Fruit fly (Drosophila melanogaster) whole organism, prepupa: Measurements from ENCODE around the gene Pgant5.
A peak's percentile ranks its signal among the peaks of the same experiment; 100 is the strongest.

Experiments used
- CG10631 ChIP-seq: fragments of 200-800 bp; sonication (Bioruptor generic); optimal IDR thresholded peaks from 2 replicates; lab custom pipeline; 2016; ENCODE audit warnings: missing biosample characterization, missing genetic modification characterization
- CG10669 ChIP-seq: fragments of 200-800 bp; sonication (Bioruptor generic); optimal IDR thresholded peaks from 3 replicates; lab custom pipeline; 2018; ENCODE audit warnings: missing biosample characterization, mild to moderate bottlenecking, missing genetic modification characterization, moderate library complexity
- CG11294 ChIP-seq: fragments of 200-800 bp; sonication (Bioruptor generic); IDR thresholded peaks from 2 replicates; pipeline ENCODE4 v1.3.6; 2022; ENCODE audit warnings: missing biosample characterization, missing genetic modification characterization
- CG15336 ChIP-seq: fragments of 200-800 bp; sonication (Bioruptor generic); IDR thresholded peaks from 2 replicates; pipeline ENCODE4 v1.3.6; 2022; ENCODE audit warnings: missing biosample characterization, missing genetic modification characterization
- CG1621 ChIP-seq: fragments of 200-800 bp; sonication (Bioruptor generic); optimal IDR thresholded peaks from 3 replicates; lab custom pipeline; 2018; ENCODE audit warnings: missing biosample characterization, mild to moderate bottlenecking, missing genetic modification characterization
- CG3032 ChIP-seq: fragments of 200-800 bp; optimal IDR thresholded peaks from 2 replicates; lab custom pipeline; 2019; ENCODE audit warnings: missing biosample characterization, mild to moderate bottlenecking, missing genetic modification characterization, moderate library complexity
- CG31627 ChIP-seq: fragments of 200-800 bp; sonication (Bioruptor generic); optimal IDR thresholded peaks from 3 replicates; lab custom pipeline; 2016; ENCODE audit warnings: missing biosample characterization, missing genetic modification characterization
- CG32006 ChIP-seq: fragments of 200-800 bp; sonication (Bioruptor generic); optimal IDR thresholded peaks from 3 replicates; lab custom pipeline; 2017; ENCODE audit warnings: missing biosample characterization, mild to moderate bottlenecking, missing genetic modification characterization
- CG3919 ChIP-seq: fragments of 200-800 bp; sonication (Bioruptor generic); optimal IDR thresholded peaks from 3 replicates; lab custom pipeline; 2016; ENCODE audit warnings: missing biosample characterization, missing genetic modification characterization
- CG4318 ChIP-seq: fragments of 200-800 bp; sonication (Bioruptor generic); optimal IDR thresholded peaks from 3 replicates; lab custom pipeline; 2017; ENCODE audit warnings: missing biosample characterization, mild to moderate bottlenecking, missing genetic modification characterization
- CG6163 ChIP-seq: fragments of 200-800 bp; sonication (Bioruptor generic); IDR thresholded peaks from 3 replicates; pipeline ENCODE4 v1.3.6; 2022; ENCODE audit warnings: missing biosample characterization, missing genetic modification characterization
- CG6276 ChIP-seq: fragments of 200-800 bp; sonication (Bioruptor generic); optimal IDR thresholded peaks from 2 replicates; lab custom pipeline; 2017; ENCODE audit warnings: missing biosample characterization, mild to moderate bottlenecking, missing genetic modification characterization
- CG6792 ChIP-seq: fragments of 200-800 bp; sonication (Bioruptor generic); optimal IDR thresholded peaks from 3 replicates; lab custom pipeline; 2016; ENCODE audit warnings: missing biosample characterization, missing genetic modification characterization
- CG6808 ChIP-seq: fragments of 200-800 bp; sonication (Bioruptor generic); optimal IDR thresholded peaks from 3 replicates; lab custom pipeline; 2017; ENCODE audit warnings: missing biosample characterization, missing genetic modification characterization, mild to moderate bottlenecking, moderate library complexity, missing genetic modification reagents
- CG8119 ChIP-seq: fragments of 200-800 bp; sonication (Bioruptor generic); IDR thresholded peaks from 3 replicates; pipeline ENCODE4 v1.3.6; 2022; ENCODE audit warnings: missing biosample characterization, missing genetic modification characterization
- CG8632 ChIP-seq: fragments of 200-800 bp; sonication (Bioruptor generic); optimal IDR thresholded peaks from 3 replicates; lab custom pipeline; 2016; ENCODE audit warnings: missing biosample characterization, missing genetic modification characterization
- CG9139 ChIP-seq: fragments of 200-800 bp; sonication (Bioruptor generic); optimal IDR thresholded peaks from 3 replicates; lab custom pipeline; 2017; ENCODE audit warnings: missing biosample characterization, mild to moderate bottlenecking, missing genetic modification characterization
- Eip78C ChIP-seq: fragments of 200-800 bp; sonication (Bioruptor generic); peaks from one replicate; lab custom pipeline; 2016; ENCODE audit warnings: missing biosample characterization, missing genetic modification characterization
- Eip93F ChIP-seq: fragments of 200-800 bp; sonication (Bioruptor generic); optimal IDR thresholded peaks from 2 replicates; lab custom pipeline; 2016; ENCODE audit warnings: missing biosample characterization, mild to moderate bottlenecking, missing genetic modification characterization
- Ets96B ChIP-seq: fragments of 200-800 bp; optimal IDR thresholded peaks from 2 replicates; lab custom pipeline; 2019; ENCODE audit warnings: missing biosample characterization, mild to moderate bottlenecking, missing genetic modification characterization, moderate library complexity
- Gug ChIP-seq: fragments of 200-800 bp; sonication (Bioruptor generic); IDR thresholded peaks from 2 replicates; pipeline ENCODE4 v1.3.6; 2022; ENCODE audit warnings: missing biosample characterization, missing genetic modification characterization
- Hr38 ChIP-seq: sonication (Bioruptor generic); optimal IDR thresholded peaks from 2 replicates; lab custom pipeline; 2016; ENCODE audit warnings: missing biosample characterization, missing genetic modification characterization
- Hr39 ChIP-seq: fragments of 200-800 bp; sonication (Bioruptor generic); optimal IDR thresholded peaks from 2 replicates; lab custom pipeline; 2016; ENCODE audit warnings: missing biosample characterization, missing genetic modification characterization
- Hr4 ChIP-seq: fragments of 200-800 bp; sonication (Bioruptor generic); optimal IDR thresholded peaks from 3 replicates; lab custom pipeline; 2016; ENCODE audit warnings: missing biosample characterization, missing genetic modification characterization
- Lpt ChIP-seq: fragments of 200-800 bp; sonication (Bioruptor generic); optimal IDR thresholded peaks from 3 replicates; lab custom pipeline; 2016; ENCODE audit warnings: missing biosample characterization, missing genetic modification characterization
- Met ChIP-seq: fragments of 200-800 bp; sonication (Bioruptor generic); optimal IDR thresholded peaks from 3 replicates; lab custom pipeline; 2016; ENCODE audit warnings: missing biosample characterization, missing genetic modification characterization
- Sox102F ChIP-seq: fragments of 200-800 bp; sonication (Bioruptor generic); optimal IDR thresholded peaks from 2 replicates; lab custom pipeline; 2016; ENCODE audit warnings: missing biosample characterization, mild to moderate bottlenecking, missing genetic modification characterization
- Sox14 ChIP-seq: fragments of 200-800 bp; sonication (Bioruptor generic); optimal IDR thresholded peaks from 3 replicates; lab custom pipeline; 2016; ENCODE audit warnings: missing biosample characterization, missing genetic modification characterization
- achi ChIP-seq: fragments of 200-800 bp; sonication (Bioruptor generic); optimal IDR thresholded peaks from 3 replicates; lab custom pipeline; 2016; ENCODE audit warnings: missing biosample characterization, missing genetic modification characterization
- acj6 ChIP-seq: fragments of 200-800 bp; sonication (Bioruptor generic); optimal IDR thresholded peaks from 3 replicates; lab custom pipeline; 2016; ENCODE audit warnings: missing biosample characterization, missing genetic modification characterization
- cyc ChIP-seq: fragments of 200-800 bp; sonication (Bioruptor generic); optimal IDR thresholded peaks from 3 replicates; lab custom pipeline; 2016; ENCODE audit warnings: missing biosample characterization, missing genetic modification characterization
- eg ChIP-seq: fragments of 200-800 bp; sonication (Bioruptor generic); IDR thresholded peaks from 3 replicates; pipeline ENCODE4 v1.3.6; 2022; ENCODE audit warnings: missing biosample characterization, missing genetic modification characterization
- fd59A ChIP-seq: fragments of 200-800 bp; sonication (Bioruptor generic); optimal IDR thresholded peaks from 2 replicates; lab custom pipeline; 2017; ENCODE audit warnings: missing biosample characterization, mild to moderate bottlenecking, missing genetic modification characterization, missing genetic modification reagents
- fkh ChIP-seq: fragments of 200-800 bp; sonication (Bioruptor generic); optimal IDR thresholded peaks from 3 replicates; lab custom pipeline; 2017; ENCODE audit warnings: missing biosample characterization, mild to moderate bottlenecking, missing genetic modification characterization, moderate library complexity
- lz ChIP-seq: fragments of 200-800 bp; sonication (Bioruptor generic); optimal IDR thresholded peaks from 3 replicates; lab custom pipeline; 2016; ENCODE audit warnings: missing biosample characterization, missing genetic modification characterization
- pdm3 ChIP-seq: fragments of 200-800 bp; sonication (Bioruptor generic); optimal IDR thresholded peaks from 3 replicates; lab custom pipeline; 2016; ENCODE audit warnings: missing biosample characterization, missing genetic modification characterization
- spab ChIP-seq: fragments of 200-800 bp; sonication (Bioruptor generic); optimal IDR thresholded peaks from 2 replicates; lab custom pipeline; 2017; ENCODE audit warnings: missing biosample characterization, mild to moderate bottlenecking, missing genetic modification characterization, missing genetic modification reagents
- ss ChIP-seq, 2 experiments: fragments of 200-800 bp; sonication (Bioruptor generic); optimal IDR thresholded peaks; 2 replicates in 1 of 2; 3 replicates in 1 of 2; lab custom pipeline; 2017 to 2018; ENCODE audit warnings: mild to moderate bottlenecking in 2 of 2, missing biosample characterization in 2 of 2, missing genetic modification characterization in 2 of 2, moderate library complexity in 1 of 2
- svp ChIP-seq: fragments of 200-800 bp; sonication (Bioruptor generic); peaks from one replicate; lab custom pipeline; 2016; ENCODE audit warnings: missing biosample characterization, missing genetic modification characterization
- topi ChIP-seq: fragments of 200-800 bp; sonication (Bioruptor generic); optimal IDR thresholded peaks from 3 replicates; lab custom pipeline; 2016; ENCODE audit warnings: missing biosample characterization, missing genetic modification characterization

Gene Pgant5

DNA sequence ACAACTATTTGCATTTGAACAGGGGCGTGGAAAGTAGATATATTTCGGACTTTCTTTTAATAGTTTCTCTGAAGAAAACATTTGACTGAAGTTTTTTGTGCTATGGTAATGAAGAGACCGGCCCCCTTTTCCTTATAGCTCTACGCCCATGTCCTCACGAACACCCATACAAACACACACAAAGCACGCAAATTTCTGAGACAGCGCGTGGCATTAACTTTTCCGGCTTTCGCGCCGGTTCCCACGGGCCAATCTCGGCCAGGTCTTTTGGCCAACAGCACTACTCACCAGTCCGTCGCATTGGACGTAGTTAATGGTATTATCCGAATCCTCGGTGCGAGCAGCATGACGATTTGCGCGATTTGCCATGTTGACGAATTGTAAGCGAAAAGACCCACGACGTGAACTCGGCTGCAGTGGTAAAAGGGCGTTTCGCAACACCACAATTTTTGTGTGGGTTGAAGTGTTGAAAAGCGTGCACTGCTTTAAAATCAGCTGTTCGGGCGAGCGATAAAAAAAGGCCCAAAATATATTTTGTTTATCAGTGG, 41.0 kb downstream of the Pgant5 start, which contains the start of gene senju (continued):
- TF ChIP-seq Hr38 (GFP tag; lab: Kevin White, UChicago) (peak; percentile 29), eg (GFP tag; lab: Robert Waterston, UW) (peak; percentile 91), CG3919 (GFP tag; lab: Kevin White, UChicago) (peak; percentile 93), Sox102F (GFP tag; lab: Kevin White, UChicago) (peak; percentile 86), CG10669 (peak; percentile 79), CG6808 (GFP tag; lab: Kevin White, UChicago) (peak; percentile 75), cyc (GFP tag; lab: Kevin White, UChicago) (peak; percentile 84), Sox14 (GFP tag; lab: Kevin White, UChicago) (peak; percentile 91), Ets96B (tag; lab: Kevin White, UChicago) (peak; percentile 77), Hr4 (GFP tag; lab: Kevin White, UChicago) (peak; percentile 89), CG6792 (peak; percentile 90), Lpt (GFP tag; lab: Kevin White, UChicago) (peak; percentile 79), lz (peak; percentile 89), fkh (peak; percentile 83), Met (peak; percentile 87), CG1621 (tag; lab: Kevin White, UChicago) (peak; percentile 80)

DNA sequence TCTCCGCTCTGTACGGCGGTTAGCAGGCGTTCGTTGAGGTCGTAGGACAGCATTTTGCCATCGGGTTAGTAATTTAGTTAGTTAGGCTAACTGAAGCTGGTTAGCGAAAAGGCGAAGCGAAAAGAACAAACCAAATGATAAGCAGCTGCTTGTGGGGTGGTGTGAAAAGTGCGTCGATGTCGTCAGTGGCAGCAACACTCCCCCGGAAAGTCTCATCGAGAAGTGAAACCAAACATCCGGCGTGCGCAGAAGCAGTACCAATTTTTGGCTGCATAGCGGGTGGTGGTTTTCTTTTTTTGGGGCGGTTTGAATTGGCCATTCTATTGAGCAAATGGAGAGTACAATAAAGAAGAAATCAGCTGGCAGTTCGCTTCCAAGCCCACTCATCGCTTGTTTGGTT, 42.6 kb downstream of the Pgant5 start, which contains the start of gene CG9121:
Gene CG9121 (minus strand): TSS at position 238 of the 400 bp plus-strand sequence.
- TF ChIP-seq Ets96B (tag; lab: Kevin White, UChicago): no peak
- peak; percentile 8 for TF ChIP-seq Eip78C (GFP tag; lab: Kevin White, UChicago)

DNA sequence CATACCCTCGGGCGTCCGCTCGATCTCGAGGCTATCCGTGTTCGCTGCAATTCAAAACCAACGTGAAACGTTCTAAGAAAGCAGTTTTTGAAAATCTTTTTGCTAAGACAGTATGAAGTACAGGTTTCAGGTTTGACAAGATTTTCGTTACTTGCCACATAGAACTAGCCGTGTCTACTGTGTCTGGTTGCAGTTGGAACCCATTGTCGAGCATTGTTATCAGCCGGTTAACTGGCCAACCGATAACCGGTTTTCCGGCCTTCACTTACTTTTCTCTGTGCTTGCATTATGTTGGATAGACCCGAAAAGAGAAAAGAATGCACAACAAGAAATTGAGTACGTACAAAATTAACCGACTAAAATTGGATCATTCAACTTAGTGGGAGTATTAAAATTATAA, 43.4 kb downstream of the Pgant5 start:
- no peak for TF ChIP-seq svp (GFP tag; lab: Kevin White, UChicago)
- TF ChIP-seq CG1621 (tag; lab: Kevin White, UChicago): peak; percentile 58
- TF ChIP-seq Hr39: no peak
- TF ChIP-seq Met: no peak
- no peak for TF ChIP-seq CG6808 (GFP tag; lab: Kevin White, UChicago)
- TF ChIP-seq CG32006 (GFP tag; lab: Kevin White, UChicago): peak; percentile 37
- TF ChIP-seq Gug (GFP tag; lab: Robert Waterston, UW): no peak
- no peak for TF ChIP-seq CG8119 (GFP tag; lab: Robert Waterston, UW)
- no peak for TF ChIP-seq Hr38 (GFP tag; lab: Kevin White, UChicago)
- TF ChIP-seq spab (GFP tag; lab: Kevin White, UChicago): no peak
- no peak for TF ChIP-seq CG15336
- TF ChIP-seq lz: no peak
- peak; percentile 18 for TF ChIP-seq CG6276

DNA sequence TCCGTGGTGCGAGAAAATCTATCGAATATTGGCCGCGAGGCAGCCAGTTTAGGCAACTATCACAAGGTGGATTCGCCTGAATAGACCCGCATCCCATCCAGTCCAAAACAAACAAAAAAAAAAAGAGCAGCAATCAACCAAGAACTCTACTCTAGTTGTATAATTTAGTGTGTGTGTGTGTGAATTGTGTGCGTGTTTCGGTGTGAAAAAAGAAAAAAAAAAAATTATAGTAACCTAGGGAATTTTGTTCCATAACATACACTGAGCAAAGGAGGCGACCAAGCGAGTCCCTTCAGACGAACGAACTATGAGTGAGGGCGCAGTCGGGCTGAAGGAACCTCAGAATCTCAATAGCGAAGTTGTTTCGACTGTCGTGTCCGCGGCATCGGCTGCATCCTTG, 47.1 kb downstream of the Pgant5 start:
- TF ChIP-seq CG10631 (GFP tag; lab: Kevin White, UChicago) (no peak), Eip78C (GFP tag; lab: Kevin White, UChicago) (peak; percentile 32)
- TF ChIP-seq, all 60 proteins: peak for 1

DNA sequence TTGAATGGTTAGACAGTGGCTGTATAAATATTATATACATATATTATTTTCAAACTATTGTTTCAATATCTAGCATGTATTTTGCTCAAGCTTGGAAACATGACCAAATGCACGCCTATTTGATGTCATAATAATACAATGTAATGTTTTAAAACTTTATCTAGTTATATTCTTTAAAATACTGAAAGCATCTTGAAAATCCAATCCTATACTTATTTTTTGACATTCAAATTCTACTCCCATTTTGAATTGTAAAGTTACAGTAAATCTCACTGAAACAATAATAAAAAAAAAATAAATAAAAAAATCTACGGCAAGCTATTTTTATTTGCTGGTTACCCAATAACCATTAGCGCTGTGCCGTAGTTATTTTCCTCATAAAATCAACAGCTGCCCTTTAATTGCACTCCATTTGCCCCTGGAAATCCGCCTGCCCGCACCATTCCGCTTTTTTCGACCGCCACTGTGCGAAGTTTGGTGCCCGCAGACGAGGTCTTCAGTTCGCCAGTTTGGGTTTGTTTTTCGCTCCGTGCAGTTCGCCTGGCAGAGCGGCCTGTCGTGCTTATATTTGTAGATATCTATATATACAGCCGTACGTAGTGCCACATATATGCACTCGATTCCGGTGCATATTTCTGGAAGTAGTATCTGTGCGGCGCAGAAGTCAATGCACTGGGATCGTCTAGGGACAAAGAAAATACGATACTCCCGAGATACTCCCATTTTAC, 48.3 kb downstream of the Pgant5 start:
- TF ChIP-seq Hr38 (GFP tag; lab: Kevin White, UChicago) (no peak), CG11294 (GFP tag; lab: Robert Waterston, UW) (peak; percentile 17; the same call in 1 of the 2 replicates), CG15336 (peak; percentile 49; the same call in 1 of the 2 replicates), CG8119 (GFP tag; lab: Robert Waterston, UW) (peak; percentile 42; the same call in 1 of the 3 replicates), CG9139 (peak; percentile 7), Eip93F (GFP tag; lab: Kevin White, UChicago) (peak; percentile 30), acj6 (GFP tag; lab: Kevin White, UChicago) (peak; percentile 36), Sox14 (GFP tag; lab: Kevin White, UChicago) (peak; percentile 66), CG31627 (GFP tag; lab: Kevin White, UChicago) (peak; percentile 40), CG6163 (GFP tag; lab: Robert Waterston, UW) (peak; percentile 59), Hr39 (peak; percentile 37), pdm3 (GFP tag; lab: Kevin White, UChicago) (peak; percentile 50), fd59A (GFP tag; lab: Kevin White, UChicago) (no peak), topi (peak; percentile 37), CG8632 (GFP tag; lab: Kevin White, UChicago) (peak; percentile 24), CG6276 (peak; percentile 56), Eip78C (GFP tag; lab: Kevin White, UChicago) (peak; percentile 78), CG10631 (GFP tag; lab: Kevin White, UChicago) (peak; percentile 57), achi (GFP tag; lab: Kevin White, UChicago) (peak; percentile 58), ss (GFP tag; optimal IDR thresholded peaks at IDR 0.05; lab: Kevin White, UChicago) (peak in 1 of 2 experiments; percentile 28), CG4318 (GFP tag; lab: Kevin White, UChicago) (peak; percentile 49), CG3032 (tag; lab: Kevin White, UChicago) (peak; percentile 11), CG6808 (GFP tag; lab: Kevin White, UChicago) (no peak), CG3919 (GFP tag; lab: Kevin White, UChicago) (peak; percentile 53), CG6792 (peak; percentile 11), CG1621 (tag; lab: Kevin White, UChicago) (peak; percentile 20)
